Worm (Caenorhabditis elegans): ENCODE results near the gene Y38C1BA.4.

DNA sequence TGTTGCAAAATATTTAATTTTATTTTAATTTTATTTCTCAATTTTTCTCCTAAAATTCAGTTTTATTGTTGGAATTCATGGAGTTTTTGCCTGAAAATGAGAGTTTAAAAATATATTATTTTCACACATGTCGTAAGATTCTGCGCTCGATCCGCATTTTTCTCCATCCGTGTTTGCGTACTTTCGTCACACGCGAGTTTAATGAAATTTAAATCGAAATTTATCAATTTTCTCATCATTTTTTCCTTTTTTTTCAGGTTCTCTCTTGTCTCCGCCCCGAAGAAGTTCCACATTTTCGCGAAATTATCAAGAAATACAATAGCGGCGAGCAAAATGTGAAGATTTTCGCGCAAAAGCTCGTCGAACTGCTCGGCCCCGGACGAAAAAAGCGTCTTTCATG, 24.8 kb downstream of the Y38C1BA.4 start:
- TF ChIP-seq dao-5 (tag; optimal IDR thresholded peaks at IDR 0.05) (no peak), him-1 (tag; optimal IDR thresholded peaks at IDR 0.05) (no peak), W03F9.2 (tag; optimal IDR thresholded peaks at IDR 0.05) (no peak)
